Fruit fly (Drosophila melanogaster) whole organism, wandering third instar larva: ENCODE measurements around the gene ftz-f1.

ENCODE experiments used
- CG32264 ChIP-seq: fragments of 200-800 bp; sonication (Bioruptor generic); optimal IDR thresholded peaks from 2 replicates; lab custom pipeline; 2016; ENCODE audit warnings: missing biosample characterization, missing genetic modification characterization
- Dfd ChIP-seq: fragments of >200 bp; optimal IDR thresholded peaks from 2 replicates; lab custom pipeline; 2017; ENCODE audit warnings: missing biosample characterization, missing genetic modification characterization
- Hr78 ChIP-seq: fragments of >200 bp; optimal IDR thresholded peaks from 2 replicates; lab custom pipeline; 2017; ENCODE audit warnings: missing biosample characterization, missing genetic modification characterization
- Jra ChIP-seq: sonication (Bioruptor generic); optimal IDR thresholded peaks from 2 replicates; lab custom pipeline; 2016; ENCODE audit warnings: missing biosample characterization, missing genetic modification characterization
- Mio ChIP-seq: sonication (Bioruptor generic); optimal IDR thresholded peaks from 2 replicates; lab custom pipeline; 2016; ENCODE audit warnings: missing biosample characterization, missing genetic modification characterization
- Vsx2 ChIP-seq: fragments of 200-300, 225-300 bp; sonication (Bioruptor generic); optimal IDR thresholded peaks from 2 replicates; lab custom pipeline; 2018; ENCODE audit warnings: missing biosample characterization, missing genetic modification characterization; ENCODE audit not compliant: partially characterized antibody
- br ChIP-seq: fragments of 200-800 bp; sonication (Bioruptor generic); optimal IDR thresholded peaks from 2 replicates; lab custom pipeline; 2016; ENCODE audit warnings: missing biosample characterization, missing genetic modification characterization
- brk ChIP-seq: fragments of 200-800 bp; sonication (Bioruptor generic); optimal IDR thresholded peaks from 2 replicates; lab custom pipeline; 2016; ENCODE audit warnings: missing biosample characterization, mild to moderate bottlenecking, missing genetic modification characterization
- dl ChIP-seq, 2 experiments: fragments of 175-275, 200-275 bp in 1 of 2; fragments of 200-275 bp in 1 of 2; sonication (Bioruptor generic); optimal IDR thresholded peaks; lab custom pipeline; 2018; ENCODE audit warnings: mild to moderate bottlenecking in 2 of 2, missing biosample characterization in 2 of 2, missing genetic modification characterization in 2 of 2, moderate library complexity in 2 of 2; ENCODE audit not compliant: partially characterized antibody in 2 of 2, insufficient read depth in 1 of 2
- dsf ChIP-seq: sonication (Bioruptor generic); optimal IDR thresholded peaks from 2 replicates; lab custom pipeline; 2016; ENCODE audit warnings: missing biosample characterization, missing genetic modification characterization, borderline replicate concordance
- fru ChIP-seq: fragments of 200-800 bp; sonication (Bioruptor generic); optimal IDR thresholded peaks from 3 replicates; lab custom pipeline; 2016; ENCODE audit warnings: missing biosample characterization, mild to moderate bottlenecking, missing genetic modification characterization
- h ChIP-seq: fragments of 200-800 bp; sonication (Bioruptor generic); optimal IDR thresholded peaks from 3 replicates; lab custom pipeline; 2016; ENCODE audit warnings: missing biosample characterization, mild to moderate bottlenecking, missing genetic modification characterization
- pan ChIP-seq: fragments of >200 bp; optimal IDR thresholded peaks from 2 replicates; lab custom pipeline; 2017
- psq ChIP-seq: fragments of 200-800 bp; sonication (Bioruptor generic); optimal IDR thresholded peaks from 3 replicates; lab custom pipeline; 2017; ENCODE audit warnings: missing biosample characterization, mild to moderate bottlenecking, missing genetic modification characterization, moderate library complexity

dm6 chr3L:18832708-18833107, 31.6 kb upstream of the ftz-f1 start:
- no peak for TF ChIP-seq Mio (GFP tag; lab: Kevin White, UChicago)
- no peak for TF ChIP-seq Jra (GFP tag; lab: Kevin White, UChicago)
- no peak for TF ChIP-seq h (GFP tag; lab: Kevin White, UChicago)
- no peak for TF ChIP-seq psq
- no peak for TF ChIP-seq br (GFP tag; lab: Kevin White, UChicago)
- no peak for TF ChIP-seq CG32264 (GFP tag; lab: Kevin White, UChicago)
- no peak for TF ChIP-seq dl (GFP tag; optimal IDR thresholded peaks at IDR 0.05; lab: Kevin White, UChicago; ENCODE audit: insufficient read depth in 1 of 2, partially characterized antibody in 2 of 2)
- TF ChIP-seq pan (lab: Kevin White, UChicago), result no peak
- TF ChIP-seq dsf (GFP tag; lab: Kevin White, UChicago), result no peak
- no peak for TF ChIP-seq brk (GFP tag; lab: Kevin White, UChicago)
- TF ChIP-seq Vsx2 (GFP tag; lab: Kevin White, UChicago), result no peak
- no peak for TF ChIP-seq Hr78 (GFP tag; lab: Kevin White, UChicago)
- no peak for TF ChIP-seq Dfd (GFP tag; lab: Kevin White, UChicago)
- TF ChIP-seq fru (GFP tag; lab: Kevin White, UChicago), result no peak
